Fruit fly (Drosophila melanogaster) whole organism, adult: Measurements from ENCODE around the gene upd1.

Experiments
- CG11617 ChIP-seq: fragments of 200-800 bp; sonication (Bioruptor generic); optimal IDR thresholded peaks from 2 replicates; lab custom pipeline; 2017; ENCODE audit warnings: mild to moderate bottlenecking, missing biosample characterization, missing genetic modification reagents, missing genetic modification characterization
- CG12768 ChIP-seq: fragments of 200-800 bp; sonication (Bioruptor generic); optimal IDR thresholded peaks from 2 replicates; lab custom pipeline; 2017; ENCODE audit warnings: missing biosample characterization, missing genetic modification characterization, mild to moderate bottlenecking, moderate library complexity, missing genetic modification reagents
- CG14711 ChIP-seq: fragments of 200-800 bp; sonication (Bioruptor generic); optimal IDR thresholded peaks from 2 replicates; lab custom pipeline; 2018; ENCODE audit warnings: missing biosample characterization, mild to moderate bottlenecking, missing genetic modification characterization, moderate library complexity
- CG1620 ChIP-seq: fragments of 200-800 bp; sonication (Bioruptor generic); optimal IDR thresholded peaks from 2 replicates; lab custom pipeline; 2016; ENCODE audit warnings: missing biosample characterization, missing genetic modification characterization
- CG33017 ChIP-seq: fragments of 200-800 bp; sonication (Bioruptor generic); optimal IDR thresholded peaks from 2 replicates; lab custom pipeline; 2018; ENCODE audit warnings: missing biosample characterization, mild to moderate bottlenecking, missing genetic modification characterization, moderate library complexity
- CG5204 ChIP-seq: fragments of 200-800 bp; sonication (Bioruptor generic); optimal IDR thresholded peaks from 2 replicates; lab custom pipeline; 2016; ENCODE audit warnings: missing biosample characterization, missing genetic modification characterization
- CG7045 ChIP-seq: fragments of 200-800 bp; sonication (Bioruptor generic); optimal IDR thresholded peaks from 2 replicates; lab custom pipeline; 2017; ENCODE audit warnings: missing biosample characterization, mild to moderate bottlenecking, missing genetic modification characterization
- CG7101 ChIP-seq: fragments of 200-800 bp; sonication (Bioruptor generic); optimal IDR thresholded peaks from 2 replicates; lab custom pipeline; 2018; ENCODE audit warnings: missing biosample characterization, mild to moderate bottlenecking, missing genetic modification characterization, moderate library complexity
- Clk ChIP-seq: fragments of 200-800 bp; sonication (Bioruptor generic); optimal IDR thresholded peaks from 2 replicates; lab custom pipeline; 2017; ENCODE audit warnings: missing biosample characterization, missing genetic modification characterization
- Crg-1 ChIP-seq: fragments of 200-800 bp; sonication (Bioruptor generic); optimal IDR thresholded peaks from 2 replicates; lab custom pipeline; 2016; ENCODE audit warnings: missing biosample characterization, missing genetic modification characterization
- Hr96 ChIP-seq: fragments of 200-800 bp; sonication (Bioruptor generic); optimal IDR thresholded peaks from 2 replicates; lab custom pipeline; 2016; ENCODE audit warnings: missing biosample characterization, missing genetic modification characterization
- Mnt ChIP-seq: fragments of 200-800 bp; sonication (Bioruptor generic); optimal IDR thresholded peaks from 2 replicates; lab custom pipeline; 2016; ENCODE audit warnings: missing biosample characterization, mild to moderate bottlenecking, missing genetic modification characterization
- bab1 ChIP-seq: fragments of 200-800 bp; sonication (Bioruptor generic); optimal IDR thresholded peaks from 3 replicates; lab custom pipeline; 2019; ENCODE audit warnings: missing biosample characterization, mild to moderate bottlenecking, missing genetic modification characterization, moderate library complexity
- cic ChIP-seq: fragments of 200-800 bp; sonication (Bioruptor generic); optimal IDR thresholded peaks from 2 replicates; lab custom pipeline; 2017; ENCODE audit warnings: missing biosample characterization, mild to moderate bottlenecking, missing genetic modification characterization, moderate library complexity
- cnc ChIP-seq, 2 experiments: fragments of >200 bp; optimal IDR thresholded peaks; 2 replicates each; lab custom pipeline; 2017
- kay ChIP-seq: fragments of 200-800 bp; sonication (Bioruptor generic); peaks from one replicate; lab custom pipeline; 2016; ENCODE audit warnings: missing biosample characterization, missing genetic modification characterization, borderline replicate concordance
- ovo ChIP-seq: fragments of 200-800 bp; sonication (Bioruptor generic); optimal IDR thresholded peaks from 2 replicates; lab custom pipeline; 2016; ENCODE audit warnings: missing biosample characterization, missing genetic modification characterization
- pad ChIP-seq: fragments of 200-800 bp; sonication (Bioruptor generic); optimal IDR thresholded peaks from 3 replicates; lab custom pipeline; 2017; ENCODE audit warnings: missing biosample characterization, missing genetic modification characterization, mild to moderate bottlenecking, moderate library complexity, missing genetic modification reagents
- tj ChIP-seq: fragments of 200-800 bp; sonication (Bioruptor generic); optimal IDR thresholded peaks from 3 replicates; lab custom pipeline; 2017; ENCODE audit warnings: missing biosample characterization, mild to moderate bottlenecking, missing genetic modification characterization, moderate library complexity
- toe ChIP-seq: fragments of 200-800 bp; sonication (Bioruptor generic); optimal IDR thresholded peaks from 2 replicates; lab custom pipeline; 2016; ENCODE audit warnings: missing biosample characterization, missing genetic modification characterization

Gene upd1

dm6 chrX:18263382-18263781, 45.7 kb downstream of the upd1 start:
- TF ChIP-seq CG33017 (tag; lab: Kevin White, UChicago): no peak
- TF ChIP-seq CG11617 (GFP tag; lab: Kevin White, UChicago): no peak
- TF ChIP-seq Hr96 (GFP tag; lab: Kevin White, UChicago): no peak
- TF ChIP-seq CG7101 (tag; lab: Kevin White, UChicago): no peak
- TF ChIP-seq toe (GFP tag; lab: Kevin White, UChicago): no peak
- TF ChIP-seq CG5204 (GFP tag; lab: Kevin White, UChicago): no peak
- no peak for TF ChIP-seq cic (GFP tag; lab: Kevin White, UChicago)
- no peak for TF ChIP-seq pad (GFP tag; lab: Kevin White, UChicago)
- no peak for TF ChIP-seq kay (GFP tag; lab: Kevin White, UChicago)

DNA sequence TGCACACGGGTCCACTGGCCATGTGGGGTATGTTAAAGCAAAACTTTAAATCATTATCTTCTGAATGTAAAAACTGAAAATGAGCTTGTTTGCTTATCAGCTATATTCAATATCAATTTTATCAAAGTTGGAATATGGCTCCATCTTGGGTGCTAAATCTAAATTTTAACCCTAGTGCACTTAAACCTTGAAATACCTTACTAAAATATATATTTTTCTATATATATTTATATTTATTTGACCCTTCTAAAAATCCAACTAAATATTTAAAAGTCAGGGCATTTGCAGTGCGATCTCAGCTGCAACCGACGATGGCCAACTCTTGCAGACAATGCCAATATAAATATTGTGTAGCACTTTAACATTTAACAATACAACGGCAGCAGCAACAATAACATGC, 46.9 kb downstream of the upd1 start:
- TF ChIP-seq CG7101 (tag; lab: Kevin White, UChicago) (no peak), Hr96 (GFP tag; lab: Kevin White, UChicago) (no peak), Mnt (GFP tag; lab: Kevin White, UChicago) (no peak), CG33017 (tag; lab: Kevin White, UChicago) (no peak), Clk (GFP tag; lab: Kevin White, UChicago) (no peak), CG14711 (no peak), bab1 (GFP tag; lab: Kevin White, UChicago) (no peak), CG5204 (GFP tag; lab: Kevin White, UChicago) (no peak), Crg-1 (no peak), ovo (GFP tag; lab: Kevin White, UChicago) (no peak), CG11617 (GFP tag; lab: Kevin White, UChicago) (no peak), pad (GFP tag; lab: Kevin White, UChicago) (no peak), CG1620 (GFP tag; lab: Kevin White, UChicago) (no peak), CG7045 (GFP tag; lab: Kevin White, UChicago) (no peak), toe (GFP tag; lab: Kevin White, UChicago) (no peak)

DNA sequence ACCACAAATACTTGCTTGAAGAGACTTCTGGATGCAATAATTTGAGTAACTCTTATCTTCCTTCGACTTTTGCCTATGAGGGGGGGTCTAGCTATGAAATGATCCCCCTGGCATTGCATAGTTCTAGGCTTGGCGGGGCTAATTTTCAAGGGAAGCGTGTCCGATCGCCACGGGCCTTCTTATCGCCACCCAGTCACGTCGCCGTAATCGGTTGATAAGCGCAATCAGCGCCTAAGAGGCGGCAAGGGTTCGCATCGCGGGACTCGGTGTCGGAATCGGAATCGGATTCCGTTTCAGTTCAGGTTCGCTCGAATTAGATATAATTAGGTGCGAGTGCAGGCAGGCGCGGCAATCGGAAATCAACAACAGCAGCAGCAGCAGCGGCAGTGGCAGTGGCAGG, 47.6 kb downstream of the upd1 start:
- TF ChIP-seq pad (GFP tag; lab: Kevin White, UChicago): no peak
- TF ChIP-seq CG1620 (GFP tag; lab: Kevin White, UChicago): no peak
- TF ChIP-seq ovo (GFP tag; lab: Kevin White, UChicago): no peak
- no peak for TF ChIP-seq CG7101 (tag; lab: Kevin White, UChicago)
- no peak for TF ChIP-seq Mnt (GFP tag; lab: Kevin White, UChicago)
- TF ChIP-seq toe (GFP tag; lab: Kevin White, UChicago): no peak

DNA sequence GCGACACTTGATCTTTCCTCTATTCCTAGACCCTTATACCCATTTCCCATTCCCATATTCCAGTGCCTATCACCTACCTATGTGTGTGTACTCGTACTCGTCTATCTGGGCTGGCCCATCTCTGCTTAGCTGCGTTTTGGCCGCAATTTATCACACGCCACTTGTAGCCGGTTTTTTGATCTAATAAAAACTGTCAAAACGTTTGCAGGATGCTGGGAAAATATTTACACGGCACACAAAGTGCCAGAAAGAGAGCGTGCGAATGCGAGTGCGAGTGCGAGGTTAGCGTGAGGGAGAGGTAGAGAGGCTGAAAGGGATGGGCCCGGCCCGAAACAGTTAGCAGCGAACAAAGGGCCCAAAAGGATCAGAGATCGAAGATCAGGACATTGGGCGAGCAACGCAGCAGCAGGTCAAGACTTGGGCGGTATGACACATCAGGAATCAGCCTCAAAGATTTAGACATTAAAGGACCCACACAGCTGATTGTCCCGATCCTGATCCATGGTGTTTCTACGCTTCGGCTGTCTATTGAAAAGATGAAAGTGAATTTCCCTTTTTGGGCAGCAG, 49.0 kb downstream of the upd1 start:
- no peak for TF ChIP-seq Hr96 (GFP tag; lab: Kevin White, UChicago)
- no peak for TF ChIP-seq CG5204 (GFP tag; lab: Kevin White, UChicago)
- TF ChIP-seq bab1 (GFP tag; lab: Kevin White, UChicago): no peak
- TF ChIP-seq CG1620 (GFP tag; lab: Kevin White, UChicago): no peak
- TF ChIP-seq cic (GFP tag; lab: Kevin White, UChicago): no peak
- no peak for TF ChIP-seq CG7101 (tag; lab: Kevin White, UChicago)
- TF ChIP-seq CG12768 (GFP tag; lab: Kevin White, UChicago): no peak
- no peak for TF ChIP-seq kay (GFP tag; lab: Kevin White, UChicago)
- no peak for TF ChIP-seq pad (GFP tag; lab: Kevin White, UChicago)
- no peak for TF ChIP-seq CG11617 (GFP tag; lab: Kevin White, UChicago)
- no peak for TF ChIP-seq cnc (optimal IDR thresholded peaks at IDR 0.05; lab: Kevin White, UChicago)
- TF ChIP-seq Mnt (GFP tag; lab: Kevin White, UChicago): no peak
- TF ChIP-seq CG33017 (tag; lab: Kevin White, UChicago): no peak
- TF ChIP-seq tj (GFP tag; lab: Kevin White, UChicago): no peak
- TF ChIP-seq Clk (GFP tag; lab: Kevin White, UChicago): no peak

DNA sequence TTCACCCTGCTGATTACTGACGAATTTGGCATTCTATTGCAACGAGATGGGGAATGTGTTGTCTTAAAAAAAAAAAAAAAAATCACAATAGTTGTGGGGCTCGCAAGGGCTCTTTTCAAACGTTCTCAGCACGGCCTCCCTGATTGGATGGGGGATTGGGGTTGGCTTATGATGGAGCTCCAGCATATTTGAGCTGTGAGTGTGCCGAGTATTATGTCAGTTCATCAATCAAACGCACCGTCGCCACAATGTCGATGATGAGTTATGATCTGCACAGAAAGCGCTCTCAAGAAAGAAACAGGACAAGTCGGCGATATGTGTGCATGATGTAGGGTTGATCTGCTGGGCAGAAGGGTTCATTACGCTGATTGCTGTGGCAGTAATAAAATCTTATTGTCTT, 49.7 kb downstream of the upd1 start, which contains the start of gene CG15059:
Gene CG15059, minus strand, starts transcription at position 101 of the 400 bp plus-strand sequence.
- no peak for TF ChIP-seq CG14711
- no peak for TF ChIP-seq pad (GFP tag; lab: Kevin White, UChicago)
- no peak for TF ChIP-seq Hr96 (GFP tag; lab: Kevin White, UChicago)
- no peak for TF ChIP-seq Mnt (GFP tag; lab: Kevin White, UChicago)
- no peak for TF ChIP-seq bab1 (GFP tag; lab: Kevin White, UChicago)
- no peak for TF ChIP-seq CG11617 (GFP tag; lab: Kevin White, UChicago)
- TF ChIP-seq kay (GFP tag; lab: Kevin White, UChicago): no peak
- TF ChIP-seq CG1620 (GFP tag; lab: Kevin White, UChicago): no peak
- no peak for TF ChIP-seq CG5204 (GFP tag; lab: Kevin White, UChicago)
- TF ChIP-seq cic (GFP tag; lab: Kevin White, UChicago): no peak
- TF ChIP-seq Crg-1: no peak
- TF ChIP-seq CG33017 (tag; lab: Kevin White, UChicago): no peak
- no peak for TF ChIP-seq CG7045 (GFP tag; lab: Kevin White, UChicago)
- no peak for TF ChIP-seq ovo (GFP tag; lab: Kevin White, UChicago)

DNA sequence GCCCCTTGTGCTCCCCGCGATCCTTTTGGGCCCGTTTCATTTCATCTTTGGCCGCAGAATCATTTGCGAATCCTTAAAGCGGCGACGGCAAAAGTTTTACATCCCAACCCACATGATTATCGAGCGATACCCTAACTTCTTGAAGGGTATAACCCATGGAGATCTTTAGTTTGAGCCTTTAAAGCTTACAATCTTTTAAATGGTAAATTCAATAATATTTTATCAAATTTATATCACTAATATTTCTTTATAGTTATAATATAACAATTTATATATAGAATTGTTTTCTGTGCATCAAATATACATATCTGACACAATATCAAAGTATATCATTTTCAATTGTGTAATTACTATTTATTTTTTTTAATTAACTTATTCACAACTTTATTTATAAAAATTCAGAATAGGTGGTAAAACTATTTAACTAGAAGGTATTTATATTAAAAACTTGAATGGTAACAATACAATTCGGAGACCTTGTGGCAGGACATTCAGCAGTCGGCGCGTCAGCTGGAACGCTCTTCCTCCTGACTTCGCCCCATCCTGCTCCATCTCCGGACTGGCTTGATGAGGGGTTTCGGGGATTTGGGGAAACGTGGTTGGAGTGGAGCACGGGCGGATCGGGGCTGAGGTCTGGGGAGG, 52.7 kb downstream of the upd1 start:
- TF ChIP-seq CG7101 (tag; lab: Kevin White, UChicago) (no peak), CG1620 (GFP tag; lab: Kevin White, UChicago) (no peak), CG11617 (GFP tag; lab: Kevin White, UChicago) (no peak)
